Worm (Caenorhabditis elegans) whole organism, L3 larva: ENCODE data around the gene ugt-48.

Source experiments
- R02D3.7 ChIP-seq: fragments of 150-350 bp; optimal IDR thresholded peaks from 2 replicates; lab custom pipeline; 2014; ENCODE audit warnings: missing biosample characterization, missing genetic modification characterization
- ZK546.5 ChIP-seq: sonication (generic microtip); optimal IDR thresholded peaks from 2 replicates; lab custom pipeline; 2017; ENCODE audit warnings: missing biosample characterization, missing genetic modification characterization
- aly-2 ChIP-seq: fragments of 150-350 bp; optimal IDR thresholded peaks from 2 replicates; lab custom pipeline; 2014; ENCODE audit warnings: missing biosample characterization, missing genetic modification characterization
- ama-1 ChIP-seq: fragments of 150-350 bp; optimal IDR thresholded peaks from 2 replicates; lab custom pipeline; 2018
- ceh-16 ChIP-seq: sonication (generic microtip); optimal IDR thresholded peaks from 2 replicates; lab custom pipeline; 2017; ENCODE audit warnings: missing biosample characterization, missing genetic modification characterization
- ceh-28 ChIP-seq: fragments of 150-350 bp; optimal IDR thresholded peaks from 2 replicates; lab custom pipeline; 2014; ENCODE audit warnings: missing biosample characterization, missing genetic modification reagents, missing genetic modification characterization
- ceh-82 ChIP-seq: fragments of 150-350 bp; optimal IDR thresholded peaks from 2 replicates; lab custom pipeline; 2014; ENCODE audit warnings: missing biosample characterization, missing genetic modification characterization
- ceh-9 ChIP-seq: sonication (generic microtip); optimal IDR thresholded peaks from 2 replicates; lab custom pipeline; 2018; ENCODE audit warnings: missing biosample characterization, missing genetic modification characterization
- daf-12 ChIP-seq: fragments of 150-350 bp; optimal IDR thresholded peaks from 2 replicates; lab custom pipeline; 2014; ENCODE audit warnings: missing biosample characterization, missing genetic modification reagents, missing genetic modification characterization
- egl-27 ChIP-seq: sonication (generic microtip); optimal IDR thresholded peaks from 4 replicates; lab custom pipeline; 2017; ENCODE audit warnings: missing biosample characterization, missing genetic modification reagents, missing genetic modification characterization
- egl-5 ChIP-seq: fragments of 150-350 bp; optimal IDR thresholded peaks from 2 replicates; lab custom pipeline; 2017; ENCODE audit warnings: missing biosample characterization, missing genetic modification reagents, missing genetic modification characterization, inconsistent platforms
- elt-1 ChIP-seq: fragments of 150-350 bp; optimal IDR thresholded peaks from 2 replicates; lab custom pipeline; 2014; ENCODE audit warnings: missing biosample characterization, missing genetic modification characterization
- elt-2 ChIP-seq: sonication (generic microtip); optimal IDR thresholded peaks from 2 replicates; lab custom pipeline; 2016; ENCODE audit warnings: missing genetic modification reagents, mild to moderate bottlenecking, missing genetic modification characterization, missing compliant biosample characterization
- elt-3 ChIP-seq, 3 experiments: fragments of 150-350 bp in 1 of 3; sonication (generic microtip) in 2 of 3; optimal IDR thresholded peaks; 2 replicates in 2 of 3; 4 replicates in 1 of 3; lab custom pipeline; 2014 to 2017; ENCODE audit warnings: missing biosample characterization in 3 of 3, missing genetic modification characterization in 3 of 3
- eor-1 ChIP-seq, 2 experiments: fragments of 150-350 bp; optimal IDR thresholded peaks; 2 replicates each; lab custom pipeline; 2014 to 2018; ENCODE audit warnings: missing biosample characterization in 2 of 2, missing genetic modification characterization in 2 of 2
- fkh-10 ChIP-seq: sonication (generic microtip); optimal IDR thresholded peaks from 2 replicates; lab custom pipeline; 2017; ENCODE audit warnings: missing biosample characterization, missing genetic modification reagents, missing genetic modification characterization
- fos-1 ChIP-seq: fragments of 150-350 bp; optimal IDR thresholded peaks from 2 replicates; lab custom pipeline; 2014; ENCODE audit warnings: missing biosample characterization, missing genetic modification characterization
- hmg-11 ChIP-seq: sonication (generic microtip); optimal IDR thresholded peaks from 2 replicates; lab custom pipeline; 2016; ENCODE audit warnings: missing genetic modification characterization, missing compliant biosample characterization
- jun-1 ChIP-seq: fragments of 150-350 bp; optimal IDR thresholded peaks from 2 replicates; lab custom pipeline; 2014; ENCODE audit warnings: missing biosample characterization, missing genetic modification reagents, missing genetic modification characterization
- lin-15B ChIP-seq: fragments of 150-350 bp; optimal IDR thresholded peaks from 2 replicates; lab custom pipeline; 2014; ENCODE audit warnings: missing biosample characterization, missing genetic modification characterization
- lin-39 ChIP-seq: fragments of 150-350 bp; optimal IDR thresholded peaks from 2 replicates; lab custom pipeline; 2018; ENCODE audit warnings: missing biosample characterization, missing genetic modification reagents, missing genetic modification characterization
- lsy-12 ChIP-seq: sonication (generic microtip); optimal IDR thresholded peaks from 2 replicates; lab custom pipeline; 2016; ENCODE audit warnings: mild to moderate bottlenecking, missing genetic modification characterization, missing compliant biosample characterization
- mml-1 ChIP-seq: fragments of 150-350 bp; sonication (generic microtip); optimal IDR thresholded peaks from 3 replicates; lab custom pipeline; 2014; ENCODE audit warnings: missing biosample characterization, missing genetic modification characterization
- nfya-1 ChIP-seq: sonication (generic microtip); optimal IDR thresholded peaks from 2 replicates; lab custom pipeline; 2017; ENCODE audit warnings: missing genetic modification characterization, mild to moderate bottlenecking, missing compliant biosample characterization, antibody characterized with exemption, moderate library complexity; ENCODE audit not compliant: insufficient read depth
- nhr-11 ChIP-seq: fragments of 150-350 bp; optimal IDR thresholded peaks from 2 replicates; lab custom pipeline; 2014; ENCODE audit warnings: missing biosample characterization, missing genetic modification characterization
- nhr-12 ChIP-seq: fragments of 150-350 bp; optimal IDR thresholded peaks from 2 replicates; lab custom pipeline; 2014; ENCODE audit warnings: missing biosample characterization, missing genetic modification characterization
- nhr-23 ChIP-seq: fragments of 150-350 bp; optimal IDR thresholded peaks from 2 replicates; lab custom pipeline; 2014; ENCODE audit warnings: missing biosample characterization, missing genetic modification reagents, missing genetic modification characterization
- nhr-237 ChIP-seq: fragments of 150-350 bp; optimal IDR thresholded peaks from 2 replicates; lab custom pipeline; 2014; ENCODE audit warnings: missing biosample characterization, missing genetic modification characterization
- nhr-25 ChIP-seq: sonication (generic microtip); optimal IDR thresholded peaks from 2 replicates; lab custom pipeline; 2017; ENCODE audit warnings: missing biosample characterization, missing genetic modification characterization
- nhr-28 ChIP-seq: fragments of 150-350 bp; optimal IDR thresholded peaks from 2 replicates; lab custom pipeline; 2014; ENCODE audit warnings: missing biosample characterization, missing genetic modification characterization
- nhr-67 ChIP-seq: fragments of 150-350 bp; optimal IDR thresholded peaks from 2 replicates; lab custom pipeline; 2014; ENCODE audit warnings: missing biosample characterization, missing genetic modification characterization
- nhr-76 ChIP-seq: fragments of 150-350 bp; sonication (generic microtip); optimal IDR thresholded peaks from 5 replicates; lab custom pipeline; 2014; ENCODE audit warnings: missing biosample characterization, missing genetic modification characterization
- nhr-77 ChIP-seq: fragments of 150-350 bp; optimal IDR thresholded peaks from 2 replicates; lab custom pipeline; 2014; ENCODE audit warnings: missing biosample characterization, missing genetic modification characterization
- pha-4 ChIP-seq: fragments of 150-350 bp; optimal IDR thresholded peaks from 2 replicates; lab custom pipeline; 2014; ENCODE audit warnings: missing biosample characterization, missing genetic modification reagents, missing genetic modification characterization
- pqm-1 ChIP-seq: fragments of 150-350 bp; optimal IDR thresholded peaks from 2 replicates; lab custom pipeline; 2017; ENCODE audit warnings: missing biosample characterization, missing genetic modification characterization, inconsistent platforms
- snpc-4 ChIP-seq: fragments of 150-350 bp; optimal IDR thresholded peaks from 2 replicates; lab custom pipeline; 2014; ENCODE audit warnings: missing biosample characterization, missing genetic modification characterization
- tbx-2 ChIP-seq: sonication (generic microtip); optimal IDR thresholded peaks from 2 replicates; lab custom pipeline; 2016; ENCODE audit warnings: mild to moderate bottlenecking, missing genetic modification characterization, missing compliant biosample characterization
- unc-39 ChIP-seq: sonication (generic microtip); optimal IDR thresholded peaks from 4 replicates; lab custom pipeline; 2017; ENCODE audit warnings: missing biosample characterization, missing genetic modification characterization
- unc-62 ChIP-seq: fragments of 150-350 bp; sonication (generic microtip); optimal IDR thresholded peaks from 4 replicates; lab custom pipeline; 2014; ENCODE audit warnings: missing biosample characterization, missing genetic modification reagents, missing genetic modification characterization
- zag-1 ChIP-seq: fragments of 150-350 bp; optimal IDR thresholded peaks from 2 replicates; lab custom pipeline; 2014; ENCODE audit warnings: missing biosample characterization, missing genetic modification characterization
- ztf-11 ChIP-seq: fragments of 150-350 bp; optimal IDR thresholded peaks from 2 replicates; lab custom pipeline; 2014; ENCODE audit warnings: missing biosample characterization, missing genetic modification characterization
- ztf-4 ChIP-seq: fragments of 150-350 bp; optimal IDR thresholded peaks from 2 replicates; lab custom pipeline; 2014; ENCODE audit warnings: missing biosample characterization, missing genetic modification characterization

The ugt-48 gene

DNA sequence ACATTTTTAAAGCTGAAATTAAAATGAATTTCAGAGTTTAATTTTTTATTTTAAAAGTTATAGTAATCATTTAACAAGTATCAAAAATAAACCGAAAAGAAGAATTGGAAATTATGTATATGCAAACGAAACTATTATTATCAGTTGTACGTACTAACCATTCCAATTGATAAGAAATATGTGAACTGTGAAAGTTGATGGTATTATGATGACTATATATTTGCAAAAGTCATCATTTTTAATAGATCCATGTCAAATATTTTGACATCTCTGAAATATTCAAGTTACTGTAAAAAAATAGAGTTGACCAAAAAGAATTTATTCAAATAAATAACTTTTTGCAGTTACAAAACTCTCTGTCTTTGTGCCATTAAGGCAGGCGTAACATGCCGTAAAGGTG, at the start of gene ugt-48:
Gene ugt-48, minus strand, starts transcription at position 12 of the 400 bp plus-strand sequence.
- TF ChIP-seq elt-2 (tag; lab: Kevin White, UChicago), result peak; percentile 33
- no peak for TF ChIP-seq nhr-25
- no peak for TF ChIP-seq fkh-10 (GFP tag; lab: Kevin White, UChicago)
- TF ChIP-seq elt-1, result no peak
- peak; percentile 21 for TF ChIP-seq pqm-1 (tag; lab: Kevin White, UChicago)
- no peak for TF ChIP-seq ceh-16 (tag; lab: Kevin White, UChicago)

- TF ChIP-seq pha-4 (tag; lab: Kevin White, UChicago) (peak; percentile 45), nhr-67 (tag; lab: Kevin White, UChicago) (no peak), nhr-76 (no peak), egl-5 (peak; percentile 51), lsy-12 (no peak), nhr-23 (tag; lab: Kevin White, UChicago) (peak; percentile 21), snpc-4 (tag; lab: Kevin White, UChicago) (peak; percentile 58), fkh-10 (GFP tag; lab: Kevin White, UChicago) (no peak), unc-62 (GFP tag; lab: Kevin White, UChicago) (no peak), hmg-11 (tag; lab: Kevin White, UChicago) (no peak), jun-1 (tag; lab: Kevin White, UChicago) (no peak), ZK546.5 (no peak), elt-1 (no peak), daf-12 (tag; lab: Kevin White, UChicago) (no peak), nfya-1 (tag; lab: Kevin White, UChicago) (peak; percentile 42), lin-15B (tag; lab: Kevin White, UChicago) (peak; percentile 58), eor-1 (tag; optimal IDR thresholded peaks at IDR 0.05; lab: Kevin White, UChicago) (no peak), ztf-11 (tag; lab: Kevin White, UChicago) (no peak), tbx-2 (tag; lab: Kevin White, UChicago) (no peak), ztf-4 (tag; lab: Kevin White, UChicago) (no peak), aly-2 (no peak), ceh-16 (tag; lab: Kevin White, UChicago) (no peak), mml-1 (tag; lab: Kevin White, UChicago) (no peak), nhr-11 (tag; lab: Kevin White, UChicago) (no peak), ama-1 (lab: Kevin White, UChicago) (no peak)
Measured at ce11 chrV:5596391-5597030, 48.6 kb upstream of the ugt-48 start, which contains the start of gene zhit-1. zhit-1 (minus strand) TSS chrV:5596551.

DNA sequence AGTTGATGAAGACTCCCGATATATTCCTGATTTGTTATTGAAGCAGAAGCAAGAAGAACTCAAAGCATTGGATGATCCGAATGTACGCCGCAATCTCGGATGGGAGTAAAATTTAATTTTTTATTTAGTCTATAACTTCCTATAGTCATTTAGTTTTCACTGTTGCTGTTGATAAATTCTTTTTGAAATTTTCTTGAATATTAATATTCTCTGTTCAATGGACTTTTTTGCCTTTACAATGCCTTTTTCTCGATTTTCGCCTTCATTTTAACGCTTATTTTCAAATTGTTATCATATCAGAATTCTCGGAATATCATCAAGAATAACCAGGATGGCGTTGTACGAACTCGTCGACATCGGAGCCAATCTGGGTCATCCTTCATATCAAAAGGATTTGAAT, 46.5 kb upstream of the ugt-48 start, which contains the start of gene crn-2:
Gene crn-2, plus strand, starts transcription at position 301 of the 400 bp plus-strand sequence.
- no peak for TF ChIP-seq nhr-77 (tag; lab: Kevin White, UChicago)
- TF ChIP-seq lin-39, result no peak
- TF ChIP-seq ceh-9 (tag; lab: Kevin White, UChicago), result no peak
- no peak for TF ChIP-seq nhr-67 (tag; lab: Kevin White, UChicago)
- TF ChIP-seq ama-1 (lab: Kevin White, UChicago), result no peak
- TF ChIP-seq snpc-4 (tag; lab: Kevin White, UChicago), result no peak
- no peak for TF ChIP-seq nhr-28
- TF ChIP-seq hmg-11 (tag; lab: Kevin White, UChicago), result no peak
- TF ChIP-seq nhr-11 (tag; lab: Kevin White, UChicago), result no peak

DNA sequence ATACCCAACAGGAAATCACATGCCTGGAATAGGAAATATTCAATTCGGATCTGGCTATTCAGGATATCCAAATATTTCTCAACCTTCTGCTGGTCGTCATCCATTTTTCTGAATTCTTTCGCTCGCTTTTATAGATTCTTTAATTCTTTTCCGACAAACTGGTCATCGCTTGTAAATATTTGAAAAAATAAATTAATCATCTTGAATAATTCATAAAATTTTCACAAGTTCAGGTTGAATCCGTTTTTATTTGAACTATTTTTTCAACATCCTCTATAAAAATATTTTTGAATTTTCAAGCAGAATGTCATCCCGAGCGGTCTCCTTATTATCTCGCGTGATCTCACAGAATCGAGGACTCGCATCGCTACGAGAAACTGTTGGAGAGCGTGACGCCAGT, 45.5 kb upstream of the ugt-48 start, which contains the start of gene mrpl-48:
Gene mrpl-48, plus strand, starts transcription at position 301 of the 400 bp plus-strand sequence.
- TF ChIP-seq nhr-237 (tag; lab: Kevin White, UChicago), result no peak
- TF ChIP-seq ama-1 (lab: Kevin White, UChicago), result peak; percentile 28

- TF ChIP-seq ceh-28 (peak; percentile 66), zag-1 (tag; lab: Kevin White, UChicago) (no peak), fkh-10 (GFP tag; lab: Kevin White, UChicago) (no peak), nhr-67 (tag; lab: Kevin White, UChicago) (no peak), mml-1 (tag; lab: Kevin White, UChicago) (no peak), ama-1 (lab: Kevin White, UChicago) (no peak), aly-2 (no peak), nhr-12 (tag; lab: Kevin White, UChicago) (no peak), nhr-11 (tag; lab: Kevin White, UChicago) (no peak), unc-39 (tag; lab: Kevin White, UChicago) (no peak), egl-5 (no peak), elt-3 (tag; optimal IDR thresholded peaks at IDR 0.05; lab: Kevin White, UChicago) (no peak), ztf-4 (tag; lab: Kevin White, UChicago) (no peak), pqm-1 (tag; lab: Kevin White, UChicago) (peak; percentile 13), elt-1 (no peak), jun-1 (tag; lab: Kevin White, UChicago) (no peak), lin-39 (no peak), nhr-76 (no peak), nhr-28 (no peak), fos-1 (no peak), egl-27 (tag; lab: Kevin White, UChicago) (no peak), pha-4 (tag; lab: Kevin White, UChicago) (peak; percentile 90), R02D3.7 (peak; percentile 6), hmg-11 (tag; lab: Kevin White, UChicago) (peak; percentile 74), tbx-2 (tag; lab: Kevin White, UChicago) (no peak), daf-12 (tag; lab: Kevin White, UChicago) (no peak), ceh-82 (tag; lab: Kevin White, UChicago) (no peak)
Measured at ce11 chrV:5592323-5592722, 44.5 kb upstream of the ugt-48 start, which contains the start of gene vps-37. vps-37 (plus strand) TSS chrV:5592700.
